Worm (Caenorhabditis elegans): ENCODE results near the gene C08E8.2.

DNA sequence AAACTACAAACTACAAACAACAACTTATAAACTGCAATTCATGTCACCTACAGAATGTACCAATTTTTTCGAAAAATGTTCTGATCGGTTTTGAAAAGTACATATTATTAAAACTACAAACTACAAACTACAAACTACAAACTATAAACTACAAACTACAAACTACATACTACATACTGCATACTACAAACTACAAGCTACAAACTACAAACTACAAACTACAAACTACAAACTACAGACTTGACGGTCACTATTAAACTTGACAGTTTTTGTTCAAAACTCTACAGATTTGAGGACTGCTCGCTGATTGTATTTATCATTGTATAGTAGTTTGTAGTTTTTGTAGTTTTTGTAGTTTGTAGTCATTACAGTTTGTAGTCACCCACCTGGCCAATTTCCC, 1.3 kb downstream of the C08E8.2 start:
- TF ChIP-seq zag-1 (tag; optimal IDR thresholded peaks at IDR 0.05) (no peak), ama-1 (optimal IDR thresholded peaks at IDR 0.05) (no peak), ztf-11 (tag; optimal IDR thresholded peaks at IDR 0.05) (no peak), pha-4 (GFP tag; IDR thresholded peaks at IDR 0.05) (no peak), pha-4 (tag; optimal IDR thresholded peaks at IDR 0.05) (no peak), unc-39 (tag; optimal IDR thresholded peaks at IDR 0.05) (no peak), dmd-9 (GFP tag; IDR thresholded peaks at IDR 0.05) (no peak), nhr-6 (tag; optimal IDR thresholded peaks at IDR 0.05) (no peak), lin-39 (tag; optimal IDR thresholded peaks at IDR 0.05) (no peak), snpc-4 (tag; optimal IDR thresholded peaks at IDR 0.05) (no peak), lsy-2 (tag; optimal IDR thresholded peaks at IDR 0.05) (no peak), mep-1 (tag; optimal IDR thresholded peaks at IDR 0.05) (no peak), hlh-30 (tag; optimal IDR thresholded peaks at IDR 0.05; ENCODE audit: insufficient read depth) (no peak)
